Worm (Caenorhabditis elegans) whole organism, mixed stage, embryonic: ENCODE data around the gene twk-2.

Source experiments
- bed-3 ChIP-seq: fragments of 200-800 bp; sonication (Bioruptor generic); optimal IDR thresholded peaks from 3 replicates; lab custom pipeline; 2018; ENCODE audit warnings: mild to moderate bottlenecking, missing genetic modification characterization, moderate library complexity, missing compliant biosample characterization
- pha-4 ChIP-seq: fragments of 150-350 bp; optimal IDR thresholded peaks from 2 replicates; lab custom pipeline; 2018; ENCODE audit warnings: missing biosample characterization, missing genetic modification reagents, missing genetic modification characterization
- snpc-4 ChIP-seq: fragments of 150-350 bp; optimal IDR thresholded peaks from 2 replicates; lab custom pipeline; 2014; ENCODE audit warnings: missing biosample characterization, missing genetic modification characterization
- unc-62 ChIP-seq: fragments of 150-350 bp; optimal IDR thresholded peaks from 2 replicates; lab custom pipeline; 2014; ENCODE audit warnings: missing biosample characterization, missing genetic modification reagents, missing genetic modification characterization

DNA sequence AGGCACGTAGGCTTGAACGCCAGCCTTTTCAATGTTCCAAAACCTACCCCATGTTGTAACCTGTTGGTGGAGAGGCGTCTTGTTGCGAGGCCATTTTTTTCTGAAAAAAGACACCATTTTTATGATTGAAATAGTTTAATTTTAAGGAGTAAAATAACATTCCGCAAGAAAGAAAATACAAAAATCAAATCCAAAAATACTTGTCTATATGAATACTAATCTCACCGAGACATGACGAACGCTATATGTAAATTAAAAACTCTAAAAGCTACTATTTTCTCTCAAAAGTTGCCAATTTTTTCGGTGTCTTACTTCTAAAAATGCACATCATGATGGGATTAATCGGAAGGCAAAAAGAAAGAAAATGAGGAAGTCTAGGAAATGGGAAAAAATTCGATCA lies 29.1 kb upstream of the twk-2 start, which contains the start of gene T05C1.2:
- no peak for TF ChIP-seq snpc-4 (tag; lab: Kevin White, UChicago)
- no peak for TF ChIP-seq unc-62 (GFP tag; lab: Kevin White, UChicago)
- TF ChIP-seq bed-3 (GFP tag; lab: Kevin White, UChicago): no peak
- no peak for TF ChIP-seq pha-4
